Fruit fly (Drosophila melanogaster): Measurements from ENCODE around the gene CG3223.

DNA sequence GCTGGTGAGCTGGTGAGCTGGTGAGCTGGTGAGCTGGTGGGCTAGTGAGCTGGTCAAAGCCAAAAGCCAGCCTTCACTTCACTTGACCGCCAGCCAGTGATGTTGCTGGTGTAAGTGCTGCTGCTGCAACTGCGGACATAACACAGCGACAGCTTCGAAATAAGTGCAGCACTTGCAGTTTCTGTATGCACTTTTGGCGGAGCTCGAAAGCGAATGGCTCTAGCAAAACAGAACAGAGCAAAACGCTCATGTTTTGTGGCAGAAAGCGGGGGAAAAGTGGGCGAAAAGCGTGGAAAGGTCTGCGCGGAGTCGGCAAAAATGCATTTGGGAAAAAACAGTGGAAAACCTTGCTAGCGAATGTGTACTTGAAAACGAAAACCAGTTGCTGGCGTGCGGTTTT is 14.6 kb upstream of the CG3223 start:
- TF ChIP-seq CG8301 (tag; optimal IDR thresholded peaks at IDR 0.05) (no peak), CG13204 (GFP tag; optimal IDR thresholded peaks at IDR 0.05) (no peak), CG9948 (tag; optimal IDR thresholded peaks at IDR 0.05) (no peak)

All from whole organism, pupa.